Fruit fly (Drosophila melanogaster) whole organism, embryonic: ENCODE measurements around the gene Ifrd1.
A peak's percentile ranks its signal among the peaks of the same experiment; 100 is the strongest.

Source experiments
- ATbp ChIP-seq: fragments of 200-800 bp; sonication (Bioruptor generic); optimal IDR thresholded peaks from 2 replicates; lab custom pipeline; 2017; ENCODE audit warnings: missing biosample characterization, mild to moderate bottlenecking, missing genetic modification characterization, missing genetic modification reagents
- Antp ChIP-seq: fragments of 200-800 bp; sonication (Bioruptor generic); optimal IDR thresholded peaks from 3 replicates; lab custom pipeline; 2016; ENCODE audit warnings: missing biosample characterization, missing genetic modification characterization
- Bdp1 ChIP-seq: fragments of 200-800 bp; sonication (Bioruptor generic); optimal IDR thresholded peaks from 3 replicates; lab custom pipeline; 2016; ENCODE audit warnings: missing biosample characterization, missing genetic modification characterization
- CG12299 ChIP-seq: fragments of 200-800 bp; sonication (Bioruptor generic); optimal IDR thresholded peaks from 2 replicates; lab custom pipeline; 2018; ENCODE audit warnings: missing biosample characterization, mild to moderate bottlenecking, missing genetic modification characterization
- CG13123 ChIP-seq: fragments of 200-800 bp; sonication (Bioruptor generic); optimal IDR thresholded peaks from 2 replicates; lab custom pipeline; 2016; ENCODE audit warnings: missing biosample characterization, missing genetic modification characterization
- CG13296 ChIP-seq: fragments of 200-800 bp; sonication (Bioruptor generic); optimal IDR thresholded peaks from 3 replicates; lab custom pipeline; 2018; ENCODE audit warnings: missing biosample characterization, mild to moderate bottlenecking, missing genetic modification characterization
- CG13775 ChIP-seq: fragments of 200-800 bp; sonication (Bioruptor generic); optimal IDR thresholded peaks from 3 replicates; lab custom pipeline; 2017; ENCODE audit warnings: missing biosample characterization, mild to moderate bottlenecking, missing genetic modification characterization
- CG14014 ChIP-seq: fragments of 200-800 bp; sonication (Bioruptor generic); IDR thresholded peaks from 2 replicates; pipeline ENCODE4 v1.3.6; 2022; ENCODE audit warnings: missing biosample characterization, missing genetic modification characterization
- CG1647 ChIP-seq: fragments of 200-800 bp; sonication (Bioruptor generic); optimal IDR thresholded peaks from 3 replicates; lab custom pipeline; 2016; ENCODE audit warnings: missing biosample characterization, missing genetic modification characterization
- CG18262 ChIP-seq: fragments of 200-800 bp; optimal IDR thresholded peaks from 3 replicates; lab custom pipeline; 2019; ENCODE audit warnings: missing biosample characterization, mild to moderate bottlenecking, missing genetic modification characterization, moderate library complexity
- CG30403 ChIP-seq: fragments of 200-800 bp; sonication (Bioruptor generic); optimal IDR thresholded peaks from 3 replicates; lab custom pipeline; 2016; ENCODE audit warnings: missing biosample characterization, missing genetic modification characterization
- CG30431 ChIP-seq: fragments of 200-800 bp; sonication (Bioruptor generic); optimal IDR thresholded peaks from 2 replicates; lab custom pipeline; 2017; ENCODE audit warnings: missing biosample characterization, missing genetic modification characterization
- CG3065 ChIP-seq: fragments of 200-800 bp; sonication (Bioruptor generic); optimal IDR thresholded peaks from 2 replicates; lab custom pipeline; 2016; ENCODE audit warnings: missing biosample characterization, missing genetic modification characterization
- CG31441 ChIP-seq: fragments of 200-800 bp; sonication (Bioruptor generic); IDR thresholded peaks from 2 replicates; pipeline ENCODE4 v1.3.6; 2022; ENCODE audit warnings: missing biosample characterization, missing genetic modification characterization
- CG32767 ChIP-seq: fragments of 200-800 bp; sonication (Bioruptor generic); IDR thresholded peaks from 2 replicates; pipeline ENCODE4 v1.3.6; 2022; ENCODE audit warnings: missing biosample characterization, missing genetic modification characterization
- CG4617 ChIP-seq: fragments of 200-800 bp; sonication (Bioruptor generic); optimal IDR thresholded peaks from 3 replicates; lab custom pipeline; 2016; ENCODE audit warnings: missing biosample characterization, missing genetic modification characterization, borderline replicate concordance
- CG4854 ChIP-seq: fragments of 200-800 bp; sonication (Bioruptor generic); optimal IDR thresholded peaks from 2 replicates; lab custom pipeline; 2016; ENCODE audit warnings: missing biosample characterization, missing genetic modification characterization, inconsistent platforms
- Dip2 ChIP-seq: fragments of 200-800 bp; sonication (Bioruptor generic); IDR thresholded peaks from 2 replicates; pipeline ENCODE4 v1.3.6; 2022; ENCODE audit warnings: missing biosample characterization, missing genetic modification characterization
- Ets97D ChIP-seq: fragments of 200-800 bp; sonication (Bioruptor generic); optimal IDR thresholded peaks from 3 replicates; lab custom pipeline; 2016; ENCODE audit warnings: missing biosample characterization, missing genetic modification characterization
- Fer2 ChIP-seq: fragments of 200-800 bp; sonication (Bioruptor generic); optimal IDR thresholded peaks from 2 replicates; lab custom pipeline; 2018; ENCODE audit warnings: missing biosample characterization, mild to moderate bottlenecking, missing genetic modification characterization, moderate library complexity
- H15 ChIP-seq: fragments of 200-800 bp; sonication (Bioruptor generic); IDR thresholded peaks from 3 replicates; pipeline ENCODE4 v1.3.6; 2022; ENCODE audit warnings: missing biosample characterization, missing genetic modification characterization
- Hey ChIP-seq: fragments of 200-800 bp; sonication (Bioruptor generic); optimal IDR thresholded peaks from 3 replicates; lab custom pipeline; 2018; ENCODE audit warnings: missing biosample characterization, mild to moderate bottlenecking, missing genetic modification characterization
- Hr78 ChIP-seq, 2 experiments: fragments of 200-800 bp in 1 of 2; fragments of >200 bp in 1 of 2; sonication (Bioruptor generic) in 1 of 2; optimal IDR thresholded peaks; 2 replicates each; lab custom pipeline; 2017 to 2019; ENCODE audit warnings: missing biosample characterization in 2 of 2, missing genetic modification characterization in 2 of 2, mild to moderate bottlenecking in 1 of 2, moderate library complexity in 1 of 2
- Kr ChIP-seq: fragments of 200-800 bp; sonication (Bioruptor generic); optimal IDR thresholded peaks from 2 replicates; lab custom pipeline; 2017; ENCODE audit warnings: missing biosample characterization, mild to moderate bottlenecking, missing genetic modification characterization
- Meics ChIP-seq: fragments of 200-800 bp; sonication (Bioruptor generic); optimal IDR thresholded peaks from 2 replicates; lab custom pipeline; 2017; ENCODE audit warnings: missing biosample characterization, mild to moderate bottlenecking, missing genetic modification characterization
- NFAT ChIP-seq: fragments of 200-800 bp; sonication (Bioruptor generic); IDR thresholded peaks from 2 replicates; pipeline ENCODE4 v1.3.6; 2022; ENCODE audit warnings: missing biosample characterization, missing genetic modification characterization
- Nf-YC ChIP-seq: fragments of 200-800 bp; optimal IDR thresholded peaks from 3 replicates; lab custom pipeline; 2019; ENCODE audit warnings: missing biosample characterization, mild to moderate bottlenecking, missing genetic modification characterization, moderate library complexity
- Oli ChIP-seq: fragments of 200-800 bp; sonication (Bioruptor generic); optimal IDR thresholded peaks from 2 replicates; lab custom pipeline; 2018; ENCODE audit warnings: missing biosample characterization, mild to moderate bottlenecking, missing genetic modification characterization, moderate library complexity
- Xbp1 ChIP-seq: fragments of 200-800 bp; sonication (Bioruptor generic); optimal IDR thresholded peaks from 3 replicates; lab custom pipeline; 2016; ENCODE audit warnings: missing biosample characterization, mild to moderate bottlenecking, missing genetic modification characterization
- abd-A ChIP-seq: fragments of 200-800 bp; sonication (Bioruptor generic); optimal IDR thresholded peaks from 3 replicates; lab custom pipeline; 2019; ENCODE audit warnings: missing biosample characterization, mild to moderate bottlenecking, missing genetic modification characterization, moderate library complexity
- ac ChIP-seq: fragments of 200-800 bp; sonication (Bioruptor generic); optimal IDR thresholded peaks from 3 replicates; lab custom pipeline; 2017; ENCODE audit warnings: missing biosample characterization, mild to moderate bottlenecking, missing genetic modification characterization
- ara ChIP-seq: fragments of 200-800 bp; sonication (Bioruptor generic); IDR thresholded peaks from 2 replicates; pipeline ENCODE4 v1.3.6; 2022; ENCODE audit warnings: missing biosample characterization, missing genetic modification characterization
- cato ChIP-seq: fragments of 200-800 bp; sonication (Bioruptor generic); optimal IDR thresholded peaks from 2 replicates; lab custom pipeline; 2016; ENCODE audit warnings: missing biosample characterization, missing genetic modification characterization, borderline replicate concordance
- chm ChIP-seq: fragments of 200-800 bp; sonication (Bioruptor generic); IDR thresholded peaks from 2 replicates; pipeline ENCODE4 v1.3.6; 2022; ENCODE audit warnings: missing biosample characterization, missing genetic modification characterization
- fd3F ChIP-seq: fragments of 200-800 bp; sonication (Bioruptor generic); optimal IDR thresholded peaks from 2 replicates; lab custom pipeline; 2018; ENCODE audit warnings: missing biosample characterization, mild to moderate bottlenecking, missing genetic modification characterization, moderate library complexity
- gcm ChIP-seq: fragments of 200-800 bp; sonication (Bioruptor generic); optimal IDR thresholded peaks from 2 replicates; lab custom pipeline; 2019; ENCODE audit warnings: missing biosample characterization, mild to moderate bottlenecking, missing genetic modification characterization, moderate library complexity
- gcm2 ChIP-seq: fragments of 200-800 bp; sonication (Bioruptor generic); optimal IDR thresholded peaks from 2 replicates; lab custom pipeline; 2016; ENCODE audit warnings: missing biosample characterization, missing genetic modification characterization
- grn ChIP-seq: fragments of 200-800 bp; sonication (Bioruptor generic); optimal IDR thresholded peaks from 3 replicates; lab custom pipeline; 2017; ENCODE audit warnings: missing biosample characterization, missing genetic modification characterization
- gsb ChIP-seq: fragments of 200-800 bp; sonication (Bioruptor generic); IDR thresholded peaks from 2 replicates; pipeline ENCODE4 v1.3.6; 2022; ENCODE audit warnings: missing biosample characterization, missing genetic modification characterization
- lab ChIP-seq: fragments of 200-800 bp; sonication (Bioruptor generic); optimal IDR thresholded peaks from 3 replicates; lab custom pipeline; 2017; ENCODE audit warnings: missing biosample characterization, missing genetic modification characterization, mild to moderate bottlenecking, moderate library complexity, missing genetic modification reagents
- nmo ChIP-seq: fragments of 200-800 bp; sonication (Bioruptor generic); optimal IDR thresholded peaks from 2 replicates; lab custom pipeline; 2018; ENCODE audit warnings: missing biosample characterization, mild to moderate bottlenecking, missing genetic modification characterization, moderate library complexity
- sd ChIP-seq: fragments of 200-800 bp; sonication (Bioruptor generic); optimal IDR thresholded peaks from 3 replicates; lab custom pipeline; 2018; ENCODE audit warnings: missing biosample characterization, mild to moderate bottlenecking, missing genetic modification characterization, moderate library complexity
- sisA ChIP-seq: fragments of 200-800 bp; sonication (Bioruptor generic); IDR thresholded peaks from 2 replicates; pipeline ENCODE4 v1.3.6; 2022; ENCODE audit warnings: missing biosample characterization, missing genetic modification characterization
- slp2 ChIP-seq: fragments of 200-800 bp; sonication (Bioruptor generic); optimal IDR thresholded peaks from 2 replicates; lab custom pipeline; 2016; ENCODE audit warnings: missing biosample characterization, missing genetic modification characterization
- stwl ChIP-seq: fragments of 200-800 bp; sonication (Bioruptor generic); optimal IDR thresholded peaks from 3 replicates; lab custom pipeline; 2018; ENCODE audit warnings: missing biosample characterization, mild to moderate bottlenecking, missing genetic modification characterization, moderate library complexity
- trh ChIP-seq: fragments of 200-800 bp; sonication (Bioruptor generic); optimal IDR thresholded peaks from 2 replicates; lab custom pipeline; 2016; ENCODE audit warnings: missing biosample characterization, missing genetic modification characterization

The Ifrd1 gene

dm6 chr2L:2861140-2861884 is 13.0 kb downstream of the Ifrd1 start (continued):
- TF ChIP-seq Fer2 (tag; lab: Kevin White, UChicago) (no peak), chm (GFP tag; lab: Robert Waterston, UW) (no peak), Hey (tag; lab: Kevin White, UChicago) (no peak), CG4617 (GFP tag; lab: Kevin White, UChicago) (no peak), CG32767 (GFP tag; lab: Robert Waterston, UW) (no peak)
- TF ChIP-seq, all 482 proteins: peak for 73

- TF ChIP-seq Meics (GFP tag; lab: Kevin White, UChicago) (no peak), CG13775 (GFP tag; lab: Kevin White, UChicago) (no peak), trh (GFP tag; lab: Kevin White, UChicago) (no peak), sisA (GFP tag; lab: Robert Waterston, UW) (no peak), fd3F (no peak), Nf-YC (tag; lab: Kevin White, UChicago) (peak; percentile 34), CG30403 (peak; percentile 6), gsb (no peak), sd (peak; percentile 66), nmo (GFP tag; lab: Kevin White, UChicago) (no peak), Dip2 (GFP tag; lab: Robert Waterston, UW) (no peak), Ets97D (GFP tag; lab: Kevin White, UChicago) (no peak), Antp (GFP tag; lab: Kevin White, UChicago) (no peak), Hr78 (GFP tag; optimal IDR thresholded peaks at IDR 0.05; lab: Kevin White, UChicago) (peak in 1 of 2 experiments; percentile 28), gcm (GFP tag; lab: Kevin White, UChicago) (no peak), stwl (tag; lab: Kevin White, UChicago) (no peak), ac (GFP tag; lab: Kevin White, UChicago) (no peak), CG1647 (GFP tag; lab: Kevin White, UChicago) (no peak), Bdp1 (GFP tag; lab: Kevin White, UChicago) (no peak), CG30431 (GFP tag; lab: Kevin White, UChicago) (no peak), CG3065 (no peak), NFAT (no peak), grn (GFP tag; lab: Kevin White, UChicago) (peak; percentile 85), Oli (tag; lab: Kevin White, UChicago) (peak; percentile 33), CG14014 (GFP tag; lab: Robert Waterston, UW) (peak; percentile 45), ara (GFP tag; lab: Robert Waterston, UW) (no peak), lab (GFP tag; lab: Kevin White, UChicago) (peak; percentile 60), Xbp1 (GFP tag; lab: Kevin White, UChicago) (peak; percentile 2), CG31441 (GFP tag; lab: Robert Waterston, UW) (no peak), Kr (no peak), CG13123 (GFP tag; lab: Kevin White, UChicago) (no peak), abd-A (tag; lab: Kevin White, UChicago) (peak; percentile 42), ATbp (GFP tag; lab: Kevin White, UChicago) (no peak), CG18262 (tag; lab: Kevin White, UChicago) (peak; percentile 12), slp2 (GFP tag; lab: Kevin White, UChicago) (no peak), cato (no peak), gcm2 (GFP tag; lab: Kevin White, UChicago) (peak; percentile 2), CG12299 (tag; lab: Kevin White, UChicago) (no peak), H15 (no peak), CG13296 (GFP tag; lab: Kevin White, UChicago) (peak; percentile 20), CG4854 (GFP tag; lab: Kevin White, UChicago) (no peak)
These were observed 16.2 kb downstream of the Ifrd1 start for dm6 chr2L:2857862-2858734.
